Worm (Caenorhabditis elegans): Measurements from ENCODE around the gene F58B4.7.
A peak's percentile ranks its signal among the peaks of the same experiment; 100 is the strongest.

F58B4.7 gene

ce11 chrV:10887564-10887963, 35.6 kb downstream of the F58B4.7 start (continued):
- TF ChIP-seq lin-15B (tag; optimal IDR thresholded peaks at IDR 0.05): no peak
- TF ChIP-seq Y105C5A.15 (GFP tag; IDR thresholded peaks at IDR 0.05): no peak
- TF ChIP-seq skn-1 (tag; optimal IDR thresholded peaks at IDR 0.05): no peak
- TF ChIP-seq spr-3 (GFP tag; optimal IDR thresholded peaks at IDR 0.05): peak; percentile 17
- no peak for TF ChIP-seq aly-2 (tag; optimal IDR thresholded peaks at IDR 0.05)
- no peak for TF ChIP-seq dpl-1 (GFP tag; optimal IDR thresholded peaks at IDR 0.05)
- no peak for TF ChIP-seq lim-7 (GFP tag; IDR thresholded peaks at IDR 0.05)
- TF ChIP-seq dve-1 (tag; optimal IDR thresholded peaks at IDR 0.05; ENCODE audit: insufficient read depth): peak; percentile 54
- no peak for TF ChIP-seq duxl-1 (tag; optimal IDR thresholded peaks at IDR 0.05; ENCODE audit: poor library complexity)
- TF ChIP-seq ztf-11 (tag; optimal IDR thresholded peaks at IDR 0.05): no peak
- no peak for TF ChIP-seq sdz-12 (GFP tag; optimal IDR thresholded peaks at IDR 0.05)
- TF ChIP-seq arid-1 (GFP tag; conservative IDR thresholded peaks at IDR 0.05): no peak; the same call in 1 of the 2 replicates
- TF ChIP-seq ceh-28 (tag; optimal IDR thresholded peaks at IDR 0.05): no peak
- TF ChIP-seq Y48G9A.11 (GFP tag; IDR thresholded peaks at IDR 0.05): no peak
- peak; percentile 61 for TF ChIP-seq gei-8 (GFP tag; optimal IDR thresholded peaks at IDR 0.05)

- no peak for TF ChIP-seq duxl-1 (tag; optimal IDR thresholded peaks at IDR 0.05; ENCODE audit: poor library complexity)
- TF ChIP-seq lin-29 (GFP tag; IDR thresholded peaks at IDR 0.05): no peak
- TF ChIP-seq daf-16 (GFP tag; optimal IDR thresholded peaks at IDR 0.05): no peak
- TF ChIP-seq daf-16 (tag; optimal IDR thresholded peaks at IDR 0.05): no peak
- peak; percentile 24 for TF ChIP-seq hlh-30 (tag; optimal IDR thresholded peaks at IDR 0.05; ENCODE audit: insufficient read depth)
- TF ChIP-seq daf-12 (tag; optimal IDR thresholded peaks at IDR 0.05): no peak
- no peak for TF ChIP-seq nhr-76 (tag; optimal IDR thresholded peaks at IDR 0.05)
- TF ChIP-seq madf-5 (GFP tag; IDR thresholded peaks at IDR 0.05): no peak
- TF ChIP-seq dmd-9 (GFP tag; IDR thresholded peaks at IDR 0.05): no peak
- no peak for TF ChIP-seq snpc-1.2 (GFP tag; IDR thresholded peaks at IDR 0.05)
- no peak for TF ChIP-seq Y105C5A.15 (GFP tag; IDR thresholded peaks at IDR 0.05)
- TF ChIP-seq tra-1 (GFP tag; IDR thresholded peaks at IDR 0.05): no peak
- peak; percentile 33 for TF ChIP-seq nhr-28 (tag; optimal IDR thresholded peaks at IDR 0.05)
- peak in 1 of 2 experiments; percentile 52 for TF ChIP-seq mdl-1 (tag; optimal IDR thresholded peaks at IDR 0.05)
- peak; percentile 89 for TF ChIP-seq aha-1 (tag)
- no peak for TF ChIP-seq gei-8 (GFP tag; optimal IDR thresholded peaks at IDR 0.05)
- TF ChIP-seq nhr-25 (tag; optimal IDR thresholded peaks at IDR 0.05; ENCODE audit: borderline replicate concordance, insufficient read depth): no peak
- no peak for TF ChIP-seq php-3 (GFP tag; IDR thresholded peaks at IDR 0.05)
- no peak for TF ChIP-seq lin-15B (tag; optimal IDR thresholded peaks at IDR 0.05)
- TF ChIP-seq T20F7.1 (GFP tag; optimal IDR thresholded peaks at IDR 0.05): no peak
- TF ChIP-seq nhr-237 (tag; optimal IDR thresholded peaks at IDR 0.05): no peak
- peak; percentile 62 for TF ChIP-seq cey-2 (tag; optimal IDR thresholded peaks at IDR 0.05; ENCODE audit: borderline replicate concordance, insufficient read depth)
- TF ChIP-seq ztf-7 (tag; optimal IDR thresholded peaks at IDR 0.05): no peak
- TF ChIP-seq lim-7 (GFP tag; IDR thresholded peaks at IDR 0.05): no peak
- TF ChIP-seq unc-62 (GFP tag; optimal IDR thresholded peaks at IDR 0.05 in 1 of 2): peak in 1 of 2 experiments; percentile 67
- no peak for TF ChIP-seq unc-62 (tag; optimal IDR thresholded peaks at IDR 0.05)
- no peak for TF ChIP-seq mep-1 (tag; optimal IDR thresholded peaks at IDR 0.05)
- TF ChIP-seq hlh-11 (tag; optimal IDR thresholded peaks at IDR 0.05): peak; percentile 62
- peak; percentile 76 for TF ChIP-seq mxl-3 (GFP tag; optimal IDR thresholded peaks at IDR 0.05)
Observed at ce11 chrV:10886405-10886887, 36.7 kb downstream of the F58B4.7 start, which contains the start of gene F32D8.3. Gene F32D8.3, plus strand, starts transcription at chrV:10886837.

- TF ChIP-seq arid-1 (GFP tag; conservative IDR thresholded peaks at IDR 0.05): no peak
- no peak for TF ChIP-seq ceh-32 (tag; optimal IDR thresholded peaks at IDR 0.05; ENCODE audit: poor library complexity)
Observed at ce11 chrV:10883478-10883877, 39.7 kb downstream of the F58B4.7 start, which contains the start of gene F32D8.2. Gene F32D8.2, plus strand, starts transcription at chrV:10883778.
